Worm (Caenorhabditis elegans): ENCODE data around the gene C24A3.4.
A peak's percentile ranks its signal among the peaks of the same experiment; 100 is the strongest.

The C24A3.4 gene

ce11 chrX:8969111-8970048, 22.8 kb upstream of the C24A3.4 start (continued):
- TF ChIP-seq nhr-111 (GFP tag; optimal IDR thresholded peaks at IDR 0.05) (peak; percentile 70), tag-97 (GFP tag; IDR thresholded peaks at IDR 0.05) (no peak), nhr-102 (tag; optimal IDR thresholded peaks at IDR 0.05) (peak; percentile 63), ama-1 (optimal IDR thresholded peaks at IDR 0.05) (no peak), F10B5.3 (tag; optimal IDR thresholded peaks at IDR 0.05) (peak; percentile 7), nhr-42 (GFP tag; IDR thresholded peaks at IDR 0.05) (no peak), sdz-12 (GFP tag; optimal IDR thresholded peaks at IDR 0.05) (no peak), F44E2.7 (GFP tag; IDR thresholded peaks at IDR 0.05) (0 out of 2 replicates have a peak, but pooled peaks have one; percentile 32), ztf-7 (tag; optimal IDR thresholded peaks at IDR 0.05) (peak; percentile 41), Y105C5A.15 (GFP tag; IDR thresholded peaks at IDR 0.05) (no peak), snpc-1.2 (GFP tag; IDR thresholded peaks at IDR 0.05) (peak; percentile 70), nhr-48 (tag; optimal IDR thresholded peaks at IDR 0.05) (peak; percentile 52), mep-1 (tag; optimal IDR thresholded peaks at IDR 0.05) (peak; percentile 31), D1046.2 (GFP tag; IDR thresholded peaks at IDR 0.05) (peak; percentile 5; the same call in 1 of the 2 replicates), hlh-30 (tag; optimal IDR thresholded peaks at IDR 0.05; ENCODE audit: insufficient read depth) (peak; percentile 27), nhr-41 (GFP tag; IDR thresholded peaks at IDR 0.05) (0 out of 2 replicates have a peak, but pooled peaks have one; percentile 13), lsy-2 (tag; optimal IDR thresholded peaks at IDR 0.05) (peak in 1 of 2 experiments; percentile 12), aha-1 (tag) (peak; percentile 53), daf-16 (GFP tag; optimal IDR thresholded peaks at IDR 0.05) (peak; percentile 7 to 16), daf-16 (tag; optimal IDR thresholded peaks at IDR 0.05) (peak; percentile 38), tra-1 (GFP tag; IDR thresholded peaks at IDR 0.05) (no peak), T26A8.4 (GFP tag; IDR thresholded peaks at IDR 0.05) (no peak), pqm-1 (tag; optimal IDR thresholded peaks at IDR 0.05) (no peak), fkh-10 (GFP tag; optimal IDR thresholded peaks at IDR 0.05) (no peak), mxl-3 (GFP tag; optimal IDR thresholded peaks at IDR 0.05) (peak; percentile 13), cey-2 (tag; optimal IDR thresholded peaks at IDR 0.05; ENCODE audit: borderline replicate concordance, insufficient read depth) (no peak), lin-13 (GFP tag; optimal IDR thresholded peaks at IDR 0.05) (peak; percentile 29), dve-1 (tag; optimal IDR thresholded peaks at IDR 0.05; ENCODE audit: insufficient read depth) (peak; percentile 20), ztf-11 (tag; optimal IDR thresholded peaks at IDR 0.05) (no peak), rbr-2 (tag; optimal IDR thresholded peaks at IDR 0.05) (peak; percentile 24), dmd-9 (GFP tag; IDR thresholded peaks at IDR 0.05) (0 out of 2 replicates have a peak, but pooled peaks have one; percentile 16)

ce11 chrX:8971461-8971860, 20.7 kb upstream of the C24A3.4 start:
- TF ChIP-seq zip-2 (tag; optimal IDR thresholded peaks at IDR 0.05), result no peak
- no peak for TF ChIP-seq snpc-4 (tag; optimal IDR thresholded peaks at IDR 0.05)
- no peak for TF ChIP-seq ces-1 (GFP tag; optimal IDR thresholded peaks at IDR 0.05)
- TF ChIP-seq nhr-28 (tag; optimal IDR thresholded peaks at IDR 0.05), result no peak
- TF ChIP-seq set-16 (GFP tag; IDR thresholded peaks at IDR 0.05), result no peak
- TF ChIP-seq T20F7.1 (GFP tag; optimal IDR thresholded peaks at IDR 0.05), result no peak
- TF ChIP-seq aha-1 (tag), result no peak
- TF ChIP-seq ctbp-1 (GFP tag; IDR thresholded peaks at IDR 0.05), result 0 out of 2 replicates have a peak, but pooled peaks have one; percentile 47
- TF ChIP-seq nhr-11 (tag; optimal IDR thresholded peaks at IDR 0.05), result no peak
- 0 out of 2 replicates have a peak, but pooled peaks have one; percentile 46 for TF ChIP-seq D1046.2 (GFP tag; IDR thresholded peaks at IDR 0.05)
- no peak for TF ChIP-seq Y105C5A.15 (GFP tag; IDR thresholded peaks at IDR 0.05)
- TF ChIP-seq spr-1 (tag; optimal IDR thresholded peaks at IDR 0.05), result peak; percentile 47
- 0 out of 2 replicates have a peak, but pooled peaks have one; percentile 39 for TF ChIP-seq daf-19 (GFP tag; conservative IDR thresholded peaks at IDR 0.05)
- peak; percentile 39; the same call in 1 of the 2 replicates for TF ChIP-seq mdt-29 (GFP tag; IDR thresholded peaks at IDR 0.05)
- TF ChIP-seq F44E2.7 (GFP tag; IDR thresholded peaks at IDR 0.05), result no peak
- no peak for TF ChIP-seq skn-1 (tag; optimal IDR thresholded peaks at IDR 0.05)
- TF ChIP-seq gei-8 (GFP tag; optimal IDR thresholded peaks at IDR 0.05), result peak; percentile 19
- TF ChIP-seq T26A8.4 (GFP tag; IDR thresholded peaks at IDR 0.05), result no peak
- TF ChIP-seq F26F4.8 (GFP tag; conservative IDR thresholded peaks at IDR 0.05), result 0 out of 2 replicates have a peak, but pooled peaks have one; percentile 25
- TF ChIP-seq ceh-32 (tag; optimal IDR thresholded peaks at IDR 0.05; ENCODE audit: poor library complexity), result no peak
- no peak for TF ChIP-seq dpl-1 (GFP tag; optimal IDR thresholded peaks at IDR 0.05)
- no peak for TF ChIP-seq zip-11 (GFP tag; IDR thresholded peaks at IDR 0.05)
- TF ChIP-seq nhr-77 (tag; optimal IDR thresholded peaks at IDR 0.05), result no peak
